Fruit fly (Drosophila melanogaster) S2 (cell line): Measurements from ENCODE around the gene Npc2f.

ENCODE experiments used
- CG8478 ChIP-seq: fragments of >200 bp; optimal IDR thresholded peaks from 2 replicates; lab custom pipeline; 2018
- CTCF ChIP-seq, 2 experiments: fragments of >200 bp; optimal IDR thresholded peaks; 2 replicates each; lab custom pipeline; 2018

dm6 chr3R:24101437-24101836, 36.3 kb upstream of the Npc2f start:
- TF ChIP-seq CTCF (optimal IDR thresholded peaks at IDR 0.05; lab: Kevin White, UChicago), result no peak
- no peak for TF ChIP-seq CG8478
